Worm (Caenorhabditis elegans) whole organism, early embryonic: Measurements from ENCODE around the gene Y97E10AR.4.

Experiments used
- B0310.2 ChIP-seq: sonication (generic microtip); optimal IDR thresholded peaks from 2 replicates; lab custom pipeline; 2016; ENCODE audit warnings: mild to moderate bottlenecking, missing genetic modification characterization, missing compliant biosample characterization
- F13C5.2 ChIP-seq: sonication (generic microtip); optimal IDR thresholded peaks from 2 replicates; lab custom pipeline; 2017; ENCODE audit warnings: mild to moderate bottlenecking, missing genetic modification characterization, inconsistent platforms, missing compliant biosample characterization
- aly-1 ChIP-seq: sonication (generic microtip); optimal IDR thresholded peaks from 2 replicates; lab custom pipeline; 2016; ENCODE audit warnings: missing genetic modification characterization, missing compliant biosample characterization
- ama-1 ChIP-seq: fragments of 150-350 bp; optimal IDR thresholded peaks from 2 replicates; lab custom pipeline; 2014
- ets-7 ChIP-seq: sonication (generic microtip); optimal IDR thresholded peaks from 2 replicates; lab custom pipeline; 2016; ENCODE audit warnings: missing genotype, missing genetic modification characterization, missing compliant biosample characterization
- flt-1 ChIP-seq: fragments of 200-800 bp; sonication (Bioruptor generic); IDR thresholded peaks from 2 replicates; pipeline ENCODE4 v1.3.6; 2022; ENCODE audit warnings: missing genetic modification characterization, missing compliant biosample characterization
- hnd-1 ChIP-seq: sonication (generic microtip); optimal IDR thresholded peaks from 2 replicates; lab custom pipeline; 2016; ENCODE audit warnings: missing genetic modification characterization, missing compliant biosample characterization
- scrt-1 ChIP-seq: fragments of 200-800 bp; sonication (Bioruptor generic); IDR thresholded peaks from 2 replicates; pipeline ENCODE4 v1.3.6; 2022; ENCODE audit warnings: missing genetic modification characterization, missing compliant biosample characterization
- sea-1 ChIP-seq: fragments of 200-800 bp; sonication (Bioruptor generic); conservative IDR thresholded peaks from 2 replicates; pipeline ENCODE4 v1.3.6; 2022; ENCODE audit warnings: missing genetic modification characterization, missing compliant biosample characterization
- tbx-11 ChIP-seq: fragments of 200-800 bp; sonication (Bioruptor generic); IDR thresholded peaks from 2 replicates; pipeline ENCODE4 v1.3.6; 2022; ENCODE audit warnings: missing genetic modification characterization, missing compliant biosample characterization
- tbx-37 ChIP-seq: fragments of 200-800 bp; sonication (Bioruptor generic); conservative IDR thresholded peaks from 2 replicates; pipeline ENCODE4 v1.3.6; 2022; ENCODE audit warnings: missing genetic modification reagents, missing genetic modification characterization, missing compliant biosample characterization

- TF ChIP-seq tbx-11 (GFP tag; lab: Robert Waterston, UW) (no peak), flt-1 (no peak), ama-1 (lab: Kevin White, UChicago) (no peak), hnd-1 (no peak), F13C5.2 (tag; lab: Kevin White, UChicago) (no peak), scrt-1 (GFP tag; lab: Robert Waterston, UW) (no peak), sea-1 (GFP tag; lab: Robert Waterston, UW) (no peak), B0310.2 (tag; lab: Kevin White, UChicago) (no peak), aly-1 (tag; lab: Kevin White, UChicago) (no peak), ets-7 (tag; lab: Kevin White, UChicago) (no peak), tbx-37 (no peak)
Measured at ce11 chrV:8034811-8035210, 24.8 kb upstream of the Y97E10AR.4 start, which contains the start of gene algn-12.
